Fruit fly (Drosophila melanogaster): ENCODE measurements around the gene CG34241.

Gene CG34241

DNA sequence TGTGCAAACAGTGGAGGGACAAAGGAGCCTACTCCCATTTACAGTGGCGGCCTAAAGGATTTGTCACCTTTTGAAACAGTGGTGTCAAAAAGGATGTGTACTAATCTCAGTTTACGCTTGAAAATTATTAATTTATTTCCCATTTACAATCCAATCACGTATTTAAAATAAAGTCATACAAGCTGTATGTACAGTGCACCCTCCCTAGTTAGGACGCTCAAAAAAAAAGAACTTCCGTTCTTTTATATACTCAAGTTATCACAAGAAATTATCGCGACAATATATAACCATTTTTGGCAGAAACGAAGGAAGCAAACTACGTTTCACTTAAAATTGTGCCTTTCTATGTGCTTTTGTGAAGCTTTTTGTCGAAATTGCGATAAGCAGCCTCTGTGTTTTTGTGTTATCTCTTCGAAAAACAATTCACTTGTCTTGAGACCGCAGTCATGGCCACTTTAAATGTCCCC is 11.5 kb downstream of the CG34241 start (continued):
- TF ChIP-seq CG12071 (GFP tag; optimal IDR thresholded peaks at IDR 0.05) = no peak
- TF ChIP-seq nerfin-1 (tag; optimal IDR thresholded peaks at IDR 0.05) = peak; percentile 38
- TF ChIP-seq maf-S (GFP tag; optimal IDR thresholded peaks at IDR 0.05) = no peak
- TF ChIP-seq CG14014 (GFP tag; IDR thresholded peaks at IDR 0.05) = peak; percentile 45; the same call in 1 of the 2 replicates
- TF ChIP-seq HLH3B (GFP tag; IDR thresholded peaks at IDR 0.05) = no peak
- no peak for TF ChIP-seq BtbVII (GFP tag; optimal IDR thresholded peaks at IDR 0.05)
- no peak for TF ChIP-seq H2.0 (GFP tag; IDR thresholded peaks at IDR 0.05)
- TF ChIP-seq sens-2 (GFP tag; IDR thresholded peaks at IDR 0.05) = no peak
- TF ChIP-seq CG34376 (GFP tag; optimal IDR thresholded peaks at IDR 0.05) = peak; percentile 11
- TF ChIP-seq sens (GFP tag) = peak; percentile 78
- TF ChIP-seq CG13624 (GFP tag; optimal IDR thresholded peaks at IDR 0.05) = peak; percentile 57
- TF ChIP-seq CG8388 (GFP tag; optimal IDR thresholded peaks at IDR 0.05) = peak; percentile 96
- TF ChIP-seq CG17361 (GFP tag; IDR thresholded peaks at IDR 0.05) = peak; percentile 55; the same call in 2 of the 3 replicates
- peak; percentile 60 for TF ChIP-seq Sox100B (GFP tag; optimal IDR thresholded peaks at IDR 0.05)
- TF ChIP-seq crol (GFP tag; IDR thresholded peaks at IDR 0.05) = no peak
- TF ChIP-seq eyg (GFP tag; optimal IDR thresholded peaks at IDR 0.05) = no peak
- TF ChIP-seq hkb (optimal IDR thresholded peaks at IDR 0.05) = no peak
- TF ChIP-seq hkb (GFP tag; IDR thresholded peaks at IDR 0.05) = peak; percentile 51
- TF ChIP-seq Atf3 (GFP tag; optimal IDR thresholded peaks at IDR 0.05) = no peak
- peak; percentile 60 for TF ChIP-seq ind (GFP tag; optimal IDR thresholded peaks at IDR 0.05)
- no peak for TF ChIP-seq Jarid2 (GFP tag; optimal IDR thresholded peaks at IDR 0.05)
- TF ChIP-seq CG31224 (GFP tag; IDR thresholded peaks at IDR 0.05) = 0 out of 2 replicates have a peak, but pooled peaks have one; percentile 16
- peak; percentile 17 for TF ChIP-seq D19A (tag; optimal IDR thresholded peaks at IDR 0.05)
- TF ChIP-seq CG15696 (tag; optimal IDR thresholded peaks at IDR 0.05) = peak; percentile 15
- peak; percentile 57 for TF ChIP-seq Myb (GFP tag; optimal IDR thresholded peaks at IDR 0.05)
- peak; percentile 27 for TF ChIP-seq CG9609 (GFP tag; optimal IDR thresholded peaks at IDR 0.05)
- peak in 1 of 3 experiments; percentile 11 for TF ChIP-seq lola (GFP tag; optimal IDR thresholded peaks at IDR 0.05)
- peak; percentile 53 for TF ChIP-seq sug (tag; optimal IDR thresholded peaks at IDR 0.05)
- TF ChIP-seq mld (GFP tag; IDR thresholded peaks at IDR 0.05; ENCODE audit: partially characterized antibody) = 0 out of 3 replicates have a peak, but pooled peaks have one; percentile 7
- 0 out of 2 replicates have a peak, but pooled peaks have one; percentile 26 for TF ChIP-seq CG17328 (GFP tag; IDR thresholded peaks at IDR 0.05)
- TF ChIP-seq Dek (tag; optimal IDR thresholded peaks at IDR 0.05) = peak; percentile 50
- TF ChIP-seq CG10209 (GFP tag; optimal IDR thresholded peaks at IDR 0.05) = peak; percentile 60
- peak; percentile 53 for TF ChIP-seq ems (GFP tag; optimal IDR thresholded peaks at IDR 0.05)
- peak; percentile 19 for TF ChIP-seq Asciz (GFP tag; optimal IDR thresholded peaks at IDR 0.05)
- peak; percentile 11 for TF ChIP-seq ewg (GFP tag; optimal IDR thresholded peaks at IDR 0.05)
- TF ChIP-seq Sry-δ (GFP tag; optimal IDR thresholded peaks at IDR 0.05) = no peak
- no peak for TF ChIP-seq bbx (GFP tag; IDR thresholded peaks at IDR 0.05; ENCODE audit: partially characterized antibody)
- TF ChIP-seq tgo (GFP tag; IDR thresholded peaks at IDR 0.05) = peak; percentile 50; the same call in 2 of the 3 replicates
- peak; percentile 4 for TF ChIP-seq CG16863 (GFP tag; optimal IDR thresholded peaks at IDR 0.05)
- TF ChIP-seq dmrt99B (tag; optimal IDR thresholded peaks at IDR 0.05) = peak; percentile 62
- TF ChIP-seq sisA (GFP tag; IDR thresholded peaks at IDR 0.05) = peak; percentile 46; the same call in 1 of the 2 replicates
- no peak for TF ChIP-seq abd-A (tag; optimal IDR thresholded peaks at IDR 0.05)
- peak; percentile 46 for TF ChIP-seq CG18619 (GFP tag; optimal IDR thresholded peaks at IDR 0.05)
- peak; percentile 21 for TF ChIP-seq gcm2 (GFP tag; optimal IDR thresholded peaks at IDR 0.05)
- TF ChIP-seq Trl (optimal IDR thresholded peaks at IDR 0.05) = no peak
- peak; percentile 62 for TF ChIP-seq Trl (GFP tag; optimal IDR thresholded peaks at IDR 0.05)
- TF ChIP-seq Opbp (GFP tag; IDR thresholded peaks at IDR 0.05; ENCODE audit: partially characterized antibody) = no peak
- no peak for TF ChIP-seq CG17568 (GFP tag; optimal IDR thresholded peaks at IDR 0.05)
- peak; percentile 55 for TF ChIP-seq CG2712 (tag; optimal IDR thresholded peaks at IDR 0.05)
- no peak for TF ChIP-seq cad (GFP tag; optimal IDR thresholded peaks at IDR 0.05)
- peak; percentile 62 for TF ChIP-seq lilli (GFP tag; optimal IDR thresholded peaks at IDR 0.05)
